Worm (Caenorhabditis elegans): ENCODE results near the gene evl-18.

evl-18 gene

ce11 chrIII:3704967-3705366 is 29.9 kb downstream of the evl-18 start, which contains the start of gene wdr-5.1:
TSS of gene wdr-5.1 (plus strand) at chrIII:3705285.
- TF ChIP-seq dao-5 (tag; optimal IDR thresholded peaks at IDR 0.05) (no peak), W03F9.2 (tag; optimal IDR thresholded peaks at IDR 0.05) (no peak), him-1 (tag; optimal IDR thresholded peaks at IDR 0.05) (no peak)

- no peak for TF ChIP-seq dao-5 (tag; optimal IDR thresholded peaks at IDR 0.05)
- peak; percentile 45 for TF ChIP-seq W03F9.2 (tag; optimal IDR thresholded peaks at IDR 0.05)
These were observed 31.4 kb downstream of the evl-18 start, which contains the start of gene C14B1.3 for ce11 chrIII:3703397-3703796. TSS of gene C14B1.3 (plus strand) at chrIII:3703564.

- no peak for TF ChIP-seq W03F9.2 (tag; optimal IDR thresholded peaks at IDR 0.05)
- no peak for TF ChIP-seq dao-5 (tag; optimal IDR thresholded peaks at IDR 0.05)
- TF ChIP-seq him-1 (tag; optimal IDR thresholded peaks at IDR 0.05): no peak
These were observed 33.2 kb downstream of the evl-18 start, which contains the start of the genes pdi-1 and C14B1.2 for ce11 chrIII:3701411-3702310. TSS of gene pdi-1 (minus strand) at chrIII:3701461. TSS of gene C14B1.2 (plus strand) at chrIII:3702260.

ce11 chrIII:3699275-3699674 is 35.6 kb downstream of the evl-18 start, which contains the start of gene cyn-9:
TSS of gene cyn-9 (minus strand) at chrIII:3699640.
- TF ChIP-seq W03F9.2 (tag; optimal IDR thresholded peaks at IDR 0.05) (no peak), him-1 (tag; optimal IDR thresholded peaks at IDR 0.05) (no peak), dao-5 (tag; optimal IDR thresholded peaks at IDR 0.05) (no peak)

ce11 chrIII:3698366-3698765 is 36.5 kb downstream of the evl-18 start:
- TF ChIP-seq W03F9.2 (tag; optimal IDR thresholded peaks at IDR 0.05) (no peak), him-1 (tag; optimal IDR thresholded peaks at IDR 0.05) (no peak), dao-5 (tag; optimal IDR thresholded peaks at IDR 0.05) (no peak)

- no peak for TF ChIP-seq W03F9.2 (tag; optimal IDR thresholded peaks at IDR 0.05)
- no peak for TF ChIP-seq him-1 (tag; optimal IDR thresholded peaks at IDR 0.05)
- no peak for TF ChIP-seq dao-5 (tag; optimal IDR thresholded peaks at IDR 0.05)
These were observed 40.3 kb downstream of the evl-18 start, which contains the start of gene npr-15 for ce11 chrIII:3694572-3694971. TSS of gene npr-15 (minus strand) at chrIII:3694672.

- TF ChIP-seq W03F9.2 (tag; optimal IDR thresholded peaks at IDR 0.05): no peak
- TF ChIP-seq him-1 (tag; optimal IDR thresholded peaks at IDR 0.05): no peak
- TF ChIP-seq dao-5 (tag; optimal IDR thresholded peaks at IDR 0.05): no peak
These were observed 42.3 kb downstream of the evl-18 start for ce11 chrIII:3692516-3692915.

ce11 chrIII:3682869-3683403 is 51.9 kb downstream of the evl-18 start:
- TF ChIP-seq W03F9.2 (tag; optimal IDR thresholded peaks at IDR 0.05): no peak
- TF ChIP-seq dao-5 (tag; optimal IDR thresholded peaks at IDR 0.05): no peak
- no peak for TF ChIP-seq him-1 (tag; optimal IDR thresholded peaks at IDR 0.05)

ce11 chrIII:3681351-3681938 is 53.4 kb downstream of the evl-18 start:
- no peak for TF ChIP-seq him-1 (tag; optimal IDR thresholded peaks at IDR 0.05)
- no peak for TF ChIP-seq dao-5 (tag; optimal IDR thresholded peaks at IDR 0.05)
- TF ChIP-seq W03F9.2 (tag; optimal IDR thresholded peaks at IDR 0.05): no peak
